Worm (Caenorhabditis elegans): ENCODE results near the gene unc-60.

Gene unc-60

DNA sequence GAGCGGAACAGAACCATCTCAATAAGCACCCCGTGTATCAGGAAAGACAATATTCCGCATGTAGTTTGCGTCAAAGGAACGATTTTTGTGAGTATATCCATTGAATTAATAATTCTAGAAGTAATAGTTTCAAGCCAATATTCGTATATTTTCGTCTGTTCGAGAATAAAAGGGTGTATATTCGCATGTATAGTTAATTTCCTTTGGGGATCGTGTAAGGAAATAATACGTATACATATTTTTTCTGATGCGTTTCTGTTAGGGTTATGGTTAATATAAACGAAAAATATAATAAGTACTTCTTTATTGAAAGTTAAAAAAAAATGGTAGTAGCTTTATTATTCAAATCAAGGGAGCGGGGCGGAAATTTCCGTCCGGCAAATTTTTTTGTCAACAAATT is 53.1 kb downstream of the unc-60 start, which contains the start of gene str-236 (continued):
- TF ChIP-seq daf-12 (tag; optimal IDR thresholded peaks at IDR 0.05): no peak

Data from whole organism, L4 larva.